Worm (Caenorhabditis elegans) whole organism, L1 larva: Measurements from ENCODE around the gene Y38H6C.24.

Experiments
- C04F5.9 ChIP-seq: sonication (generic microtip); optimal IDR thresholded peaks from 2 replicates; lab custom pipeline; 2016; ENCODE audit warnings: missing genetic modification characterization, missing compliant biosample characterization
- C16A3.4 ChIP-seq: fragments of 150-350 bp; optimal IDR thresholded peaks from 2 replicates; lab custom pipeline; 2014; ENCODE audit warnings: missing biosample characterization, missing genetic modification characterization
- F16B12.6 ChIP-seq: fragments of 150-350 bp; optimal IDR thresholded peaks from 2 replicates; lab custom pipeline; 2014; ENCODE audit warnings: missing biosample characterization, missing genetic modification characterization
- alr-1 ChIP-seq: fragments of 200-800 bp; sonication (Bioruptor generic); optimal IDR thresholded peaks from 2 replicates; lab custom pipeline; 2018; ENCODE audit warnings: borderline replicate concordance, mild to moderate bottlenecking, missing genetic modification characterization, missing compliant biosample characterization
- ceh-88 ChIP-seq: fragments of 200-800 bp; sonication (Bioruptor generic); IDR thresholded peaks from 2 replicates; pipeline ENCODE4 v1.3.6; 2022; ENCODE audit warnings: missing genetic modification characterization, missing compliant biosample characterization
- ceh-90 ChIP-seq: sonication (generic microtip); optimal IDR thresholded peaks from 2 replicates; lab custom pipeline; 2016; ENCODE audit warnings: missing genetic modification characterization, missing compliant biosample characterization
- dpl-1 ChIP-seq, 3 experiments: fragments of 150-350 bp in 2 of 3; sonication (generic microtip) in 1 of 3; optimal IDR thresholded peaks; 2 replicates each; lab custom pipeline; 2014 to 2017; ENCODE audit warnings: missing biosample characterization in 3 of 3, missing genetic modification characterization in 3 of 3, missing genetic modification reagents in 3 of 3
- efl-1 ChIP-seq, 4 experiments: fragments of 150-350 bp; optimal IDR thresholded peaks in 3 of 4; peaks in 1 of 4; 1 replicate in 1 of 4; 2 replicates in 3 of 4; lab custom pipeline; 2014; ENCODE audit warnings: missing biosample characterization in 2 of 4, missing genetic modification characterization in 2 of 4, missing genetic modification reagents in 2 of 4
- elt-3 ChIP-seq, 6 experiments: fragments of 150-350 bp in 1 of 6; sonication (generic microtip); optimal IDR thresholded peaks; 2 replicates each; lab custom pipeline; 2017 to 2018; ENCODE audit warnings: missing biosample characterization in 6 of 6, missing genetic modification characterization in 6 of 6, inconsistent platforms in 1 of 6
- fkh-8 ChIP-seq: sonication (generic microtip); optimal IDR thresholded peaks from 2 replicates; lab custom pipeline; 2016; ENCODE audit warnings: mild to moderate bottlenecking, missing genetic modification characterization, missing compliant biosample characterization
- fos-1 ChIP-seq: fragments of 150-350 bp; optimal IDR thresholded peaks from 2 replicates; lab custom pipeline; 2014; ENCODE audit warnings: missing biosample characterization, missing genetic modification characterization
- grh-1 ChIP-seq: fragments of 200-800 bp; sonication (Bioruptor generic); IDR thresholded peaks from 2 replicates; pipeline ENCODE4 v1.3.6; 2022; ENCODE audit warnings: missing genetic modification reagents, missing genetic modification characterization, missing compliant biosample characterization
- hlh-17 ChIP-seq: fragments of 200-800 bp; sonication (Bioruptor generic); optimal IDR thresholded peaks from 2 replicates; lab custom pipeline; 2018; ENCODE audit warnings: missing genetic modification characterization, mild to moderate bottlenecking, missing compliant biosample characterization, moderate library complexity, borderline replicate concordance
- hlh-4 ChIP-seq: sonication (generic microtip); optimal IDR thresholded peaks from 2 replicates; lab custom pipeline; 2016; ENCODE audit warnings: mild to moderate bottlenecking, missing genetic modification characterization, missing compliant biosample characterization
- hpl-2 ChIP-seq: fragments of 150-350 bp; optimal IDR thresholded peaks from 2 replicates; lab custom pipeline; 2014; ENCODE audit warnings: missing biosample characterization, missing genetic modification reagents, missing genetic modification characterization
- irx-1 ChIP-seq: sonication (generic microtip); optimal IDR thresholded peaks from 2 replicates; lab custom pipeline; 2016; ENCODE audit warnings: missing genetic modification characterization, missing compliant biosample characterization
- jun-1 ChIP-seq: fragments of 150-350 bp; optimal IDR thresholded peaks from 2 replicates; lab custom pipeline; 2014; ENCODE audit warnings: missing biosample characterization, missing genetic modification reagents, missing genetic modification characterization
- lin-14 ChIP-seq: fragments of 200-800 bp; sonication (Bioruptor generic); optimal IDR thresholded peaks from 2 replicates; lab custom pipeline; 2018; ENCODE audit warnings: mild to moderate bottlenecking, missing genetic modification characterization, moderate library complexity, missing compliant biosample characterization
- lin-35 ChIP-seq, 2 experiments: fragments of 150-350 bp; optimal IDR thresholded peaks; 2 replicates each; lab custom pipeline; 2014; ENCODE audit warnings: missing biosample characterization in 2 of 2, missing genetic modification characterization in 2 of 2, missing genetic modification reagents in 2 of 2
- lir-3 ChIP-seq: sonication (generic microtip); optimal IDR thresholded peaks from 2 replicates; lab custom pipeline; 2016; ENCODE audit warnings: mild to moderate bottlenecking, missing genetic modification characterization, moderate library complexity, missing compliant biosample characterization; ENCODE audit not compliant: poor library complexity
- mdl-1 ChIP-seq, 2 experiments: fragments of 150-350 bp; optimal IDR thresholded peaks; 2 replicates each; lab custom pipeline; 2014 to 2017; ENCODE audit warnings: missing biosample characterization in 2 of 2, missing genetic modification characterization in 2 of 2, inconsistent platforms in 1 of 2
- nhr-237 ChIP-seq: fragments of 150-350 bp; optimal IDR thresholded peaks from 2 replicates; lab custom pipeline; 2014; ENCODE audit warnings: missing biosample characterization, missing genetic modification characterization
- nhr-28 ChIP-seq: fragments of 150-350 bp; optimal IDR thresholded peaks from 2 replicates; lab custom pipeline; 2014; ENCODE audit warnings: missing biosample characterization, missing genetic modification characterization
- nhr-47 ChIP-seq: sonication (generic microtip); optimal IDR thresholded peaks from 2 replicates; lab custom pipeline; 2016; ENCODE audit warnings: mild to moderate bottlenecking, missing genetic modification characterization, moderate library complexity, missing compliant biosample characterization
- nhr-71 ChIP-seq: sonication (generic microtip); optimal IDR thresholded peaks from 2 replicates; lab custom pipeline; 2016; ENCODE audit warnings: mild to moderate bottlenecking, missing genetic modification characterization, moderate library complexity, missing compliant biosample characterization
- nhr-76 ChIP-seq: sonication (generic microtip); optimal IDR thresholded peaks from 2 replicates; lab custom pipeline; 2017; ENCODE audit warnings: missing biosample characterization, missing genetic modification characterization
- nhr-85 ChIP-seq: sonication (generic microtip); peaks from one replicate; lab custom pipeline; 2016; ENCODE audit warnings: missing genetic modification characterization, inconsistent platforms, missing compliant biosample characterization
- nhr-90 ChIP-seq: sonication (generic microtip); optimal IDR thresholded peaks from 2 replicates; lab custom pipeline; 2016; ENCODE audit warnings: mild to moderate bottlenecking, missing genetic modification characterization, missing compliant biosample characterization; ENCODE audit not compliant: poor library complexity
- pax-3 ChIP-seq: fragments of 200-800 bp; sonication (Bioruptor generic); optimal IDR thresholded peaks from 2 replicates; lab custom pipeline; 2018; ENCODE audit warnings: mild to moderate bottlenecking, missing genetic modification characterization, moderate library complexity, missing compliant biosample characterization
- pqm-1 ChIP-seq: sonication (generic microtip); optimal IDR thresholded peaks from 3 replicates; lab custom pipeline; 2017; ENCODE audit warnings: missing biosample characterization, missing genetic modification characterization
- rnt-1 ChIP-seq: sonication (generic microtip); optimal IDR thresholded peaks from 2 replicates; lab custom pipeline; 2016; ENCODE audit warnings: mild to moderate bottlenecking, missing genetic modification characterization, moderate library complexity, missing compliant biosample characterization
- snpc-4 ChIP-seq: fragments of 150-350 bp; optimal IDR thresholded peaks from 2 replicates; lab custom pipeline; 2014; ENCODE audit warnings: missing biosample characterization, missing genetic modification characterization
- snu-23 ChIP-seq: sonication (generic microtip); optimal IDR thresholded peaks from 2 replicates; lab custom pipeline; 2016; ENCODE audit warnings: missing genetic modification characterization, missing compliant biosample characterization
- sox-4 ChIP-seq: sonication (generic microtip); optimal IDR thresholded peaks from 2 replicates; lab custom pipeline; 2016; ENCODE audit warnings: missing genetic modification characterization, missing compliant biosample characterization
- sptf-1 ChIP-seq: fragments of 150-350 bp; optimal IDR thresholded peaks from 2 replicates; lab custom pipeline; 2014; ENCODE audit warnings: missing biosample characterization, missing genetic modification characterization
- sup-37 ChIP-seq: fragments of 200-800 bp; sonication (Bioruptor generic); optimal IDR thresholded peaks from 2 replicates; lab custom pipeline; 2018; ENCODE audit warnings: mild to moderate bottlenecking, missing genetic modification characterization, missing compliant biosample characterization
- swsn-7 ChIP-seq: sonication (generic microtip); optimal IDR thresholded peaks from 2 replicates; lab custom pipeline; 2016; ENCODE audit warnings: missing genetic modification characterization, missing compliant biosample characterization
- tlp-1 ChIP-seq: fragments of 150-350 bp; optimal IDR thresholded peaks from 2 replicates; lab custom pipeline; 2014; ENCODE audit warnings: missing biosample characterization, missing genetic modification characterization
- unc-130 ChIP-seq: fragments of 150-350 bp; optimal IDR thresholded peaks from 2 replicates; lab custom pipeline; 2017; ENCODE audit warnings: missing biosample characterization, missing genetic modification characterization, inconsistent platforms
- unc-62 ChIP-seq: fragments of 150-350 bp; optimal IDR thresholded peaks from 2 replicates; lab custom pipeline; 2014; ENCODE audit warnings: missing biosample characterization, missing genetic modification reagents, missing genetic modification characterization
- unc-98 ChIP-seq: fragments of 200-800 bp; sonication (Bioruptor generic); IDR thresholded peaks from 2 replicates; pipeline ENCODE4 v1.3.6; 2022; ENCODE audit warnings: missing genetic modification characterization, missing compliant biosample characterization
- vab-15 ChIP-seq: sonication (generic microtip); optimal IDR thresholded peaks from 2 replicates; lab custom pipeline; 2017; ENCODE audit warnings: missing genotype, mild to moderate bottlenecking, missing genetic modification characterization, missing compliant biosample characterization
- zag-1 ChIP-seq: fragments of 150-350 bp; optimal IDR thresholded peaks from 2 replicates; lab custom pipeline; 2014; ENCODE audit warnings: missing biosample characterization, missing genetic modification characterization
- ztf-11 ChIP-seq, 2 experiments: sonication (generic microtip); optimal IDR thresholded peaks; 2 replicates each; lab custom pipeline; 2016 to 2017; ENCODE audit warnings: missing genetic modification characterization in 2 of 2, missing biosample characterization in 1 of 2, missing compliant biosample characterization in 1 of 2

The Y38H6C.24 gene

DNA sequence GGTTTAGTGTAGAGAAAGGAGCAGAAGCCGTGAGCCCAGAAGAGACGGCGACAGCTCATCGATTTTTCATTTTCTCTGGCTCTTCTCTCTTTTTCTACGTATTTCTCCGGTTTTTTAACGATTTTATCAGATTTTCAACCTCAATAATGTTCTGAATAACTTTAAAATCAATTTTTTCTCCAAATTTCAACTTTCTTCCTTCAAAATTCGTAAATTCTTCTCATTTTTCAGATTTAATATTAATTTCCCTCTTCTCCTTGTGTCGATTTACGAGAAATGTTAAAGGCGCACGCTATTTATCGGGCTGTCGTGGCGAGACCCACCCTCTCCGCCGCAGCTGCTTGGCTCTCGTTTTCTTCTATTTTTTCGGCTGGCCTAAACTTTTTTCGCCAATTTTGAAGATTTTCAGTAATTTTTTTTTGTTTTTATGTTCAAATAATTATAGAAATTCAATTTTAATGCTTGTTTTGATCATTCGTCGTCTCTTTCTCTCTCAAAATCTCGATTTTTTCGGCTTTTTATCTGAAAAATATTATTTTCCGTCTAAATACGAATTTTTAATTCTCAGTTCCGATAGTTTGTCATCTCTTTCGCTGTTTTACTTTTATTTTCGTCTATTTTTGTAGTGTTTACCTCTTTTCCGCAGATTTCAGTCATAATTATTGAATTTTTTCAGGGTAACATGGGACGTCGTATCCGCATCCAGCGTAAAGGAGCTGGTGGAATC, 47.1 kb upstream of the Y38H6C.24 start, which contains the start of the genes calf-1 and rpl-2 (continued):
- TF ChIP-seq hpl-2 (no peak), jun-1 (tag; lab: Kevin White, UChicago) (no peak), unc-130 (tag; lab: Kevin White, UChicago) (peak; percentile 42), lin-35 (GFP tag; optimal IDR thresholded peaks at IDR 0.05; lab: Kevin White, UChicago) (peak; percentile 62 to 84), efl-1 (optimal IDR thresholded peaks at IDR 0.05; lab: Kevin White, UChicago) (peak; percentile 69 to 70), efl-1 (GFP tag; optimal IDR thresholded peaks at IDR 0.05 in 1 of 2; lab: Kevin White, UChicago) (peak; percentile 63 to 94), C04F5.9 (tag; lab: Kevin White, UChicago) (no peak), sup-37 (no peak), elt-3 (tag; optimal IDR thresholded peaks at IDR 0.05; lab: Kevin White, UChicago) (peak in 1 of 6 experiments; percentile 51), tlp-1 (tag; lab: Kevin White, UChicago) (no peak), ceh-88 (no peak), rnt-1 (tag; lab: Kevin White, UChicago) (peak; percentile 62), dpl-1 (GFP tag; optimal IDR thresholded peaks at IDR 0.05; lab: Kevin White, UChicago) (peak; percentile 55 to 67 (median 63)), ztf-11 (tag; optimal IDR thresholded peaks at IDR 0.05; lab: Kevin White, UChicago) (no peak), C16A3.4 (tag; lab: Kevin White, UChicago) (peak; percentile 67), nhr-237 (peak; percentile 9), swsn-7 (tag; lab: Kevin White, UChicago) (peak; percentile 53), ceh-90 (tag; lab: Kevin White, UChicago) (no peak), nhr-85 (tag; lab: Kevin White, UChicago) (peak; percentile 80), pqm-1 (tag; lab: Kevin White, UChicago) (no peak), alr-1 (no peak), nhr-47 (tag; lab: Kevin White, UChicago) (peak; percentile 69), snu-23 (GFP tag; lab: Kevin White, UChicago) (peak; percentile 79), irx-1 (no peak), nhr-90 (tag; lab: Kevin White, UChicago) (no peak), F16B12.6 (tag; lab: Kevin White, UChicago) (peak; percentile 57), snpc-4 (tag; lab: Kevin White, UChicago) (no peak)
- TF ChIP-seq, all 84 proteins: peak for 28

DNA sequence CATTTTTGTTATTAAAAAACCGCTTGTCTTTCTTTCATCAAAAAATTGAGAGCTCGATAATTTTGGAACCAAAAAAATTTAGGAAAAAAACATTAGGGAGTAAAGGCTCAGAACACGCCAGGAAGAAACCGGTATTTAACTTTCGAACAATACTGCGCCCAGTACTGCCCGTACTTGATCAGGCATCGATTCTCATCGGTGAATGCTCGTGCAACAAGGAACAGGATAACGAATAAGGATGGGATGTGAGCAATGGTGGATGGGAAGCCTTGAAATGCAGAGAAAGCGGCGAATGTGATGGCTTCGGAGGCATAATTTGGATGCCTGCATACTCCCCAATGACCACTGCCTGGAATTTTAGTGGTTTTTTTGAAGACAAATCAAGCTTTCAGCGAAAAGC, 45.4 kb upstream of the Y38H6C.24 start:
- TF ChIP-seq sptf-1, result no peak
- no peak for TF ChIP-seq lin-14 (GFP tag; lab: Kevin White, UChicago)
- TF ChIP-seq lir-3, result no peak
- no peak for TF ChIP-seq sup-37
- TF ChIP-seq nhr-71, result no peak
- no peak for TF ChIP-seq sox-4

DNA sequence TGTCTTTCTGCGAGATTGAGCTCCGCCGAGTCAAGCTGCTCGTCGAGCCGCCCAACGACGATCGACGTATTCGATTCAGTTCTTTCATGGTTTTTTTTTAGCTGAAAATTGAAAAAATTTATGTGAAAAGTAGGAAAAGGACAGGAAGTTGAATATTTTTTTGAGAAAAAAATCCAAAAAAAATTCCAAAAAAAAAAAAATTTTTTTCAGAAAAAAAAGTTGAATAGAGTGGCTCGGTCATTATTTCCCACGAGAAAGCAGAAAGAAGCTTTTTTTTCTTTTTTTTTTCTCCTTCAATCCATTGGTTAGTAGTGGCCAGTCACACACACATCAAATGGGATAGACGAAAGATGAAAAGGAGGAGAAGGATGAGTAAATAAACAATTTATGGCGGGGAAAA, 41.0 kb upstream of the Y38H6C.24 start, which contains the start of gene dhcr-7:
Gene dhcr-7 (minus strand): TSS at position 101 of the 400 bp plus-strand sequence.
- TF ChIP-seq nhr-28 (no peak), fkh-8 (no peak), nhr-90 (tag; lab: Kevin White, UChicago) (no peak), efl-1 (optimal IDR thresholded peaks at IDR 0.05; lab: Kevin White, UChicago) (no peak), efl-1 (GFP tag; optimal IDR thresholded peaks at IDR 0.05 in 1 of 2; lab: Kevin White, UChicago) (no peak), hlh-4 (no peak), nhr-237 (no peak), mdl-1 (tag; optimal IDR thresholded peaks at IDR 0.05; lab: Kevin White, UChicago) (no peak), lir-3 (no peak), pax-3 (tag; lab: Kevin White, UChicago) (no peak), hlh-17 (no peak), sox-4 (no peak), unc-62 (GFP tag; lab: Kevin White, UChicago) (no peak), unc-98 (GFP tag; lab: Robert Waterston, UW) (no peak), vab-15 (tag; lab: Kevin White, UChicago) (no peak), grh-1 (GFP tag; lab: Robert Waterston, UW) (no peak), fos-1 (tag; lab: Kevin White, UChicago) (no peak), nhr-76 (tag; lab: Kevin White, UChicago) (no peak), zag-1 (tag; lab: Kevin White, UChicago) (no peak)
